Fruit fly (Drosophila melanogaster): Measurements from ENCODE around the gene CG1504.
A peak's percentile ranks its signal among the peaks of the same experiment; 100 is the strongest.

CG1504 gene

dm6 chrX:20256849-20257590, 73.2 kb downstream of the CG1504 start, which contains the start of gene CG17065 (continued):
- no peak for TF ChIP-seq lola (GFP tag; optimal IDR thresholded peaks at IDR 0.05)
- no peak for TF ChIP-seq cg (GFP tag; optimal IDR thresholded peaks at IDR 0.05)
- TF ChIP-seq CG34224 (GFP tag; IDR thresholded peaks at IDR 0.05; ENCODE audit: partially characterized antibody): peak; percentile 16; the same call in 1 of the 3 replicates
- peak; percentile 5 for TF ChIP-seq CG8290 (GFP tag; optimal IDR thresholded peaks at IDR 0.05)
- peak in 1 of 2 experiments; percentile 70 for TF ChIP-seq CG8290 (tag; optimal IDR thresholded peaks at IDR 0.05)
- TF ChIP-seq CG18011 (GFP tag; optimal IDR thresholded peaks at IDR 0.05): peak; percentile 97
- no peak for TF ChIP-seq CG2678 (tag; optimal IDR thresholded peaks at IDR 0.05)
- TF ChIP-seq CG1233 (GFP tag; optimal IDR thresholded peaks at IDR 0.05): no peak
- TF ChIP-seq tll (GFP tag; optimal IDR thresholded peaks at IDR 0.05): peak in 1 of 2 experiments; percentile 92
- TF ChIP-seq pum (GFP tag; optimal IDR thresholded peaks at IDR 0.05): peak; percentile 41
- TF ChIP-seq CG17385 (GFP tag; optimal IDR thresholded peaks at IDR 0.05): no peak
- peak; percentile 18 for TF ChIP-seq Dip3 (GFP tag; optimal IDR thresholded peaks at IDR 0.05)
- no peak for TF ChIP-seq Jarid2 (GFP tag; optimal IDR thresholded peaks at IDR 0.05)
- TF ChIP-seq Rx (GFP tag; IDR thresholded peaks at IDR 0.05): no peak
- TF ChIP-seq tna (GFP tag; IDR thresholded peaks at IDR 0.05; ENCODE audit: partially characterized antibody): peak; percentile 11; the same call in 1 of the 2 replicates
- TF ChIP-seq Opbp (GFP tag; IDR thresholded peaks at IDR 0.05; ENCODE audit: partially characterized antibody): no peak
- no peak for TF ChIP-seq CG15601 (tag; optimal IDR thresholded peaks at IDR 0.05)
- TF ChIP-seq CG9797 (GFP tag; optimal IDR thresholded peaks at IDR 0.05): peak; percentile 15
- peak; percentile 2 for TF ChIP-seq az2 (GFP tag; optimal IDR thresholded peaks at IDR 0.05)
- no peak for TF ChIP-seq da (GFP tag; optimal IDR thresholded peaks at IDR 0.05)
- TF ChIP-seq gcm (GFP tag; optimal IDR thresholded peaks at IDR 0.05): no peak
- no peak for TF ChIP-seq nom (GFP tag; optimal IDR thresholded peaks at IDR 0.05)
- TF ChIP-seq ERR (GFP tag; optimal IDR thresholded peaks at IDR 0.05): no peak
- no peak for TF ChIP-seq Lim3 (GFP tag; IDR thresholded peaks at IDR 0.05)
- no peak for TF ChIP-seq peb (GFP tag; IDR thresholded peaks at IDR 0.05)
- no peak for TF ChIP-seq BtbVII (GFP tag; optimal IDR thresholded peaks at IDR 0.05)
- TF ChIP-seq CG8478 (optimal IDR thresholded peaks at IDR 0.05): no peak
- peak; percentile 57 for TF ChIP-seq CG30020 (tag; optimal IDR thresholded peaks at IDR 0.05)
- peak; percentile 22 for TF ChIP-seq CG15696 (tag; optimal IDR thresholded peaks at IDR 0.05)
- TF ChIP-seq pita (GFP tag; optimal IDR thresholded peaks at IDR 0.05): no peak
- TF ChIP-seq eyg (GFP tag; optimal IDR thresholded peaks at IDR 0.05): no peak
- peak; percentile 19 for TF ChIP-seq CG3281 (GFP tag; optimal IDR thresholded peaks at IDR 0.05)
- TF ChIP-seq Optix (GFP tag; IDR thresholded peaks at IDR 0.05): no peak
- peak; percentile 87 for TF ChIP-seq E2f2 (GFP tag; IDR thresholded peaks at IDR 0.05)
- peak; percentile 53 for TF ChIP-seq Hsf (GFP tag; optimal IDR thresholded peaks at IDR 0.05)
- no peak for TF ChIP-seq hth (optimal IDR thresholded peaks at IDR 0.05)
- TF ChIP-seq stc (GFP tag; IDR thresholded peaks at IDR 0.05): no peak
- peak; percentile 39 for TF ChIP-seq trem (tag; optimal IDR thresholded peaks at IDR 0.05)
- peak; percentile 93 for TF ChIP-seq Ets65A (GFP tag)
- TF ChIP-seq caup (GFP tag; optimal IDR thresholded peaks at IDR 0.05; ENCODE audit: severe bottlenecking): peak; percentile 1
- no peak for TF ChIP-seq CG3726 (GFP tag; IDR thresholded peaks at IDR 0.05)
- no peak for TF ChIP-seq Hr39 (optimal IDR thresholded peaks at IDR 0.05)
- no peak for TF ChIP-seq CG4404 (GFP tag; IDR thresholded peaks at IDR 0.05)
- no peak for TF ChIP-seq Mrtf (GFP tag; IDR thresholded peaks at IDR 0.05)
- peak; percentile 40 for TF ChIP-seq Antp (GFP tag; optimal IDR thresholded peaks at IDR 0.05)
- no peak for TF ChIP-seq prd (optimal IDR thresholded peaks at IDR 0.05)
- no peak for TF ChIP-seq prd (GFP tag; IDR thresholded peaks at IDR 0.05)
- TF ChIP-seq phol (tag; optimal IDR thresholded peaks at IDR 0.05): peak; percentile 61
- TF ChIP-seq Gsc (GFP tag; IDR thresholded peaks at IDR 0.05): no peak
- TF ChIP-seq h (optimal IDR thresholded peaks at IDR 0.05): no peak
- TF ChIP-seq CG34376 (GFP tag; optimal IDR thresholded peaks at IDR 0.05): peak; percentile 54

Measured in whole organism, embryonic.